Worm (Caenorhabditis elegans): Measurements from ENCODE around the gene gst-36.

DNA sequence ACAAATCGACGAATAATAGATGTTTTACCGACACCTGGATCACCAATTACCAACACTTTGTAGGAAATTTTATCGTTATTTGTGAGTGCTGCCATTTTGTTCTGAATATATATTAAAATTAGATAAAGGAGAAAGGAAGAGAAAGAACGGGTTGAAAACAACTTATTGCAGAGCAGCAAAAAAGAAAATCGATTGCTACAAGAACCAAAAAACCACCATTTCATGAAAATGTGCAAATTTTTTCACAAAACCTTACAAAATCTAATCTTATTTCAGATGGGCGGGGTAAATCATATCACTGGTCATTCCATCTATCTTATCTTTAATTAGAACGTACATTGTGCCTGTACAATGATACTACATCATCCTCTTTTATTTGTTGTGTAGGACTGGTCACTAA lies 19.4 kb upstream of the gst-36 start, which contains the start of gene glo-1:
- TF ChIP-seq blmp-1 (tag; optimal IDR thresholded peaks at IDR 0.05): no peak
- no peak for TF ChIP-seq unc-86 (tag; optimal IDR thresholded peaks at IDR 0.05)
- TF ChIP-seq lin-35 (GFP tag; optimal IDR thresholded peaks at IDR 0.05): no peak
- no peak for TF ChIP-seq mdl-1 (tag; optimal IDR thresholded peaks at IDR 0.05)
- no peak for TF ChIP-seq snu-23 (GFP tag; optimal IDR thresholded peaks at IDR 0.05)
- no peak for TF ChIP-seq nhr-28 (tag; optimal IDR thresholded peaks at IDR 0.05)
- no peak for TF ChIP-seq nhr-76 (tag; optimal IDR thresholded peaks at IDR 0.05)

All from whole organism, L1 larva.